Worm (Caenorhabditis elegans) whole organism, early embryonic: ENCODE measurements around the gene F49E12.8.

Experiments used
- ama-1 ChIP-seq: fragments of 150-350 bp; optimal IDR thresholded peaks from 2 replicates; lab custom pipeline; 2014
- ceh-13 ChIP-seq: fragments of 200-800 bp; sonication (Bioruptor generic); optimal IDR thresholded peaks from 2 replicates; lab custom pipeline; 2018; ENCODE audit warnings: mild to moderate bottlenecking, missing genetic modification characterization, missing compliant biosample characterization
- ceh-36 ChIP-seq: sonication (generic microtip); optimal IDR thresholded peaks from 2 replicates; lab custom pipeline; 2016; ENCODE audit warnings: missing genetic modification characterization, inconsistent platforms, missing compliant biosample characterization
- flt-1 ChIP-seq: fragments of 200-800 bp; sonication (Bioruptor generic); IDR thresholded peaks from 2 replicates; pipeline ENCODE4 v1.3.6; 2022; ENCODE audit warnings: missing genetic modification characterization, missing compliant biosample characterization
- hmg-4 ChIP-seq: fragments of 200-800 bp; sonication (Bioruptor generic); optimal IDR thresholded peaks from 2 replicates; lab custom pipeline; 2018; ENCODE audit warnings: mild to moderate bottlenecking, missing genetic modification characterization, missing compliant biosample characterization
- tbx-11 ChIP-seq: fragments of 200-800 bp; sonication (Bioruptor generic); IDR thresholded peaks from 2 replicates; pipeline ENCODE4 v1.3.6; 2022; ENCODE audit warnings: missing genetic modification characterization, missing compliant biosample characterization
- tbx-37 ChIP-seq: fragments of 200-800 bp; sonication (Bioruptor generic); conservative IDR thresholded peaks from 2 replicates; pipeline ENCODE4 v1.3.6; 2022; ENCODE audit warnings: missing genetic modification reagents, missing genetic modification characterization, missing compliant biosample characterization

ce11 chrII:8428947-8429919, 35.1 kb upstream of the F49E12.8 start:
- TF ChIP-seq ceh-36 (tag; lab: Kevin White, UChicago) (no peak), ama-1 (lab: Kevin White, UChicago) (no peak), tbx-11 (no peak), tbx-37 (GFP tag; lab: Robert Waterston, UW) (no peak), hmg-4 (GFP tag; lab: Kevin White, UChicago) (no peak), flt-1 (GFP tag; lab: Robert Waterston, UW) (no peak), ceh-13 (GFP tag; lab: Kevin White, UChicago) (no peak)
